ENCODE assay signal across 6 worm cellular contexts in the genomic region with DNA sequence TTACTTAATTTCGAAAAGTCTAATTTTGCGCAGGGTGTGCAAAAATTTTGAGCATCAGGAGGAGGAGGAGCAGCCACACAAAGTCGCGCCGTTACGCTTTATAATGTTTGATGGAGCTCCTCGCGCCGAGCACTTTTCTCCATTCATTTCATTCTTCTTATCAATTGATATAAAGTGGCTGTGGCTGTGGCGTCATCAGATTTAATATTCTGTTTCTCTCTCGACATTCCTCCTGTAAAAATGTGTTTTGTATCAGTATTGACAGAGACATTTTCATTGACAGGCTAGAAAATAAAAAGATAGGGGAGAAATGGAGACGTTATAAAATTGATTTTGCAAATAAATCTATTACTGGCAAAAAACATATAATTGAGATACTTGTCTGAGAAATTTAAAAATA.
TF ChIP-seq lines count a peak whose summit lies in the region.

No protein-coding gene starts in this region.

TF ChIP-seq in whole organism, L1 larva, 84 proteins besides CTCF, POLR2A, EP300 and RAD21 (continues in another document):
- TF ChIP-seq nhr-77 (tag; optimal IDR thresholded peaks at IDR 0.05; lab: Kevin White, UChicago), result peak; percentile 42
- no peak for TF ChIP-seq alr-1 (tag; optimal IDR thresholded peaks at IDR 0.05; lab: Kevin White, UChicago; ENCODE audit: borderline replicate concordance)
- TF ChIP-seq ama-1 (optimal IDR thresholded peaks at IDR 0.05; lab: Kevin White, UChicago), result no peak
- no peak for TF ChIP-seq efl-3 (GFP tag; optimal IDR thresholded peaks at IDR 0.05; lab: Kevin White, UChicago)
- peak in 1 of 2 experiments; percentile 19 for TF ChIP-seq lin-35 (GFP tag; optimal IDR thresholded peaks at IDR 0.05; lab: Kevin White, UChicago)
- TF ChIP-seq elt-2 (tag; optimal IDR thresholded peaks at IDR 0.05; lab: Kevin White, UChicago), result peak; percentile 53
- no peak for TF ChIP-seq unc-62 (GFP tag; optimal IDR thresholded peaks at IDR 0.05; lab: Kevin White, UChicago)
- no peak for TF ChIP-seq ceh-82 (tag; optimal IDR thresholded peaks at IDR 0.05; lab: Kevin White, UChicago)
- TF ChIP-seq unc-86 (tag; optimal IDR thresholded peaks at IDR 0.05; lab: Kevin White, UChicago), result no peak
- TF ChIP-seq nhr-71 (tag; optimal IDR thresholded peaks at IDR 0.05; lab: Kevin White, UChicago), result peak; percentile 15
- peak; percentile 2 for TF ChIP-seq lin-14 (GFP tag; optimal IDR thresholded peaks at IDR 0.05; lab: Kevin White, UChicago)
- no peak for TF ChIP-seq nhr-19 (GFP tag; conservative IDR thresholded peaks at IDR 0.05; lab: Robert Waterston, UW)
- TF ChIP-seq efl-1 (optimal IDR thresholded peaks at IDR 0.05; lab: Kevin White, UChicago), result no peak
- TF ChIP-seq efl-1 (GFP tag; optimal IDR thresholded peaks at IDR 0.05 in 1 of 2; lab: Kevin White, UChicago), result peak in 1 of 2 experiments; percentile 27

TF ChIP-seq in whole organism, L2 larva, 48 proteins besides CTCF, POLR2A, EP300 and RAD21 (continues in another document):
- TF ChIP-seq unc-62 (GFP tag; optimal IDR thresholded peaks at IDR 0.05; lab: Kevin White, UChicago) (no peak), mbf-1 (tag; optimal IDR thresholded peaks at IDR 0.05; lab: Kevin White, UChicago) (no peak), crh-2 (tag; optimal IDR thresholded peaks at IDR 0.05; lab: Kevin White, UChicago) (peak; percentile 55), unc-55 (GFP tag; optimal IDR thresholded peaks at IDR 0.05; lab: Kevin White, UChicago) (no peak), dmd-4 (tag; optimal IDR thresholded peaks at IDR 0.05; lab: Kevin White, UChicago) (no peak), skn-1 (tag; optimal IDR thresholded peaks at IDR 0.05; lab: Kevin White, UChicago) (no peak), nhr-6 (tag; optimal IDR thresholded peaks at IDR 0.05; lab: Kevin White, UChicago) (no peak), ama-1 (optimal IDR thresholded peaks at IDR 0.05; lab: Kevin White, UChicago) (no peak), Y55F3AM.14 (GFP tag; optimal IDR thresholded peaks at IDR 0.05; lab: Kevin White, UChicago) (no peak), nhr-237 (tag; optimal IDR thresholded peaks at IDR 0.05; lab: Kevin White, UChicago) (no peak), lin-11 (tag; optimal IDR thresholded peaks at IDR 0.05; lab: Kevin White, UChicago) (no peak), nhr-11 (tag; optimal IDR thresholded peaks at IDR 0.05; lab: Kevin White, UChicago) (no peak), snpc-4 (tag; optimal IDR thresholded peaks at IDR 0.05; lab: Kevin White, UChicago) (no peak), nhr-129 (tag; optimal IDR thresholded peaks at IDR 0.05; lab: Kevin White, UChicago) (no peak), ztf-11 (tag; optimal IDR thresholded peaks at IDR 0.05; lab: Kevin White, UChicago) (no peak), sma-3 (GFP tag; optimal IDR thresholded peaks at IDR 0.05; lab: Kevin White, UChicago) (no peak)

TF ChIP-seq in whole organism, L3 larva, 47 proteins besides CTCF, POLR2A, EP300 and RAD21:
- peak; percentile 1 for TF ChIP-seq nfya-1 (tag; optimal IDR thresholded peaks at IDR 0.05; lab: Kevin White, UChicago; ENCODE audit: insufficient read depth)
- no peak for TF ChIP-seq tbx-2 (tag; optimal IDR thresholded peaks at IDR 0.05; lab: Kevin White, UChicago)
- TF ChIP-seq eor-1 (tag; optimal IDR thresholded peaks at IDR 0.05; lab: Kevin White, UChicago), result no peak
- peak; percentile 80 for TF ChIP-seq elt-2 (tag; optimal IDR thresholded peaks at IDR 0.05; lab: Kevin White, UChicago)
- TF ChIP-seq fkh-2 (tag; optimal IDR thresholded peaks at IDR 0.05; lab: Kevin White, UChicago), result no peak
- no peak for TF ChIP-seq egl-27 (tag; optimal IDR thresholded peaks at IDR 0.05; lab: Kevin White, UChicago)
- TF ChIP-seq pqm-1 (tag; optimal IDR thresholded peaks at IDR 0.05; lab: Kevin White, UChicago), result peak; percentile 53
- peak; percentile 25 for TF ChIP-seq pha-4 (tag; optimal IDR thresholded peaks at IDR 0.05; lab: Kevin White, UChicago)
- no peak for TF ChIP-seq lsy-12 (tag; optimal IDR thresholded peaks at IDR 0.05; lab: Kevin White, UChicago)

TF ChIP-seq in whole organism, L4 larva, 104 proteins besides CTCF, POLR2A, EP300 and RAD21 (continues in another document):
- TF ChIP-seq daf-8 (GFP tag; IDR thresholded peaks at IDR 0.05; lab: Robert Waterston, UW) (no peak), dmd-6 (GFP tag; IDR thresholded peaks at IDR 0.05; lab: Robert Waterston, UW) (peak; percentile 85), nhr-25 (tag; optimal IDR thresholded peaks at IDR 0.05; lab: Kevin White, UChicago; ENCODE audit: borderline replicate concordance, insufficient read depth) (no peak), mep-1 (tag; optimal IDR thresholded peaks at IDR 0.05; lab: Kevin White, UChicago) (peak; percentile 22), daf-16 (GFP tag; optimal IDR thresholded peaks at IDR 0.05; lab: Kevin White, UChicago) (no peak), daf-16 (tag; optimal IDR thresholded peaks at IDR 0.05; lab: Kevin White, UChicago) (peak; percentile 77), lsy-2 (tag; optimal IDR thresholded peaks at IDR 0.05; lab: Kevin White, UChicago) (peak in 1 of 2 experiments; percentile 16), dve-1 (tag; optimal IDR thresholded peaks at IDR 0.05; lab: Kevin White, UChicago; ENCODE audit: insufficient read depth) (peak; percentile 81), F44E2.7 (GFP tag; IDR thresholded peaks at IDR 0.05; lab: Robert Waterston, UW) (no peak), ztf-11 (tag; optimal IDR thresholded peaks at IDR 0.05; lab: Kevin White, UChicago) (no peak), nhr-77 (tag; optimal IDR thresholded peaks at IDR 0.05; lab: Kevin White, UChicago) (peak; percentile 34), mdl-1 (tag; optimal IDR thresholded peaks at IDR 0.05; lab: Kevin White, UChicago) (peak in 1 of 2 experiments; percentile 26), nhr-48 (tag; optimal IDR thresholded peaks at IDR 0.05; lab: Kevin White, UChicago) (peak; percentile 15), aha-1 (tag; lab: Kevin White, UChicago) (peak; percentile 51), nhr-6 (tag; optimal IDR thresholded peaks at IDR 0.05; lab: Kevin White, UChicago) (peak; percentile 5), php-3 (GFP tag; IDR thresholded peaks at IDR 0.05; lab: Robert Waterston, UW) (peak; percentile 53; the same call in 1 of the 2 replicates), ceh-82 (tag; optimal IDR thresholded peaks at IDR 0.05; lab: Kevin White, UChicago) (no peak)

TF ChIP-seq in whole organism, midembryonic, 9 proteins besides CTCF, POLR2A, EP300 and RAD21:
- TF ChIP-seq ztf-23 (GFP tag; IDR thresholded peaks at IDR 0.05; lab: Robert Waterston, UW), result 0 out of 2 replicates have a peak, but pooled peaks have one; percentile 29
- no peak for TF ChIP-seq ztf-29 (GFP tag; IDR thresholded peaks at IDR 0.05; lab: Robert Waterston, UW)
- no peak for TF ChIP-seq med-1 (GFP tag; optimal IDR thresholded peaks at IDR 0.05; lab: Kevin White, UChicago; ENCODE audit: insufficient read depth)

TF ChIP-seq in whole organism, young adult, 124 proteins besides CTCF, POLR2A, EP300 and RAD21 (continues in another document):
- TF ChIP-seq repo-1 (tag; optimal IDR thresholded peaks at IDR 0.05; lab: Kevin White, UChicago), result no peak
- TF ChIP-seq bed-2 (GFP tag; IDR thresholded peaks at IDR 0.05; lab: Robert Waterston, UW), result no peak
- TF ChIP-seq die-1 (tag; optimal IDR thresholded peaks at IDR 0.05; lab: Kevin White, UChicago), result no peak
- TF ChIP-seq sea-2 (GFP tag; IDR thresholded peaks at IDR 0.05; lab: Robert Waterston, UW), result no peak
- no peak for TF ChIP-seq ztf-25 (GFP tag; IDR thresholded peaks at IDR 0.05; lab: Robert Waterston, UW)
- TF ChIP-seq snpc-3.4 (tag; optimal IDR thresholded peaks at IDR 0.05; lab: Kevin White, UChicago), result no peak
- TF ChIP-seq K12H6.12 (tag; optimal IDR thresholded peaks at IDR 0.05; lab: Kevin White, UChicago), result no peak
- no peak for TF ChIP-seq hrde-1 (tag; optimal IDR thresholded peaks at IDR 0.05; lab: Kevin White, UChicago; ENCODE audit: borderline replicate concordance)
- TF ChIP-seq lin-40 (tag; optimal IDR thresholded peaks at IDR 0.05; lab: Kevin White, UChicago), result peak; percentile 2
- TF ChIP-seq unc-62 (GFP tag; optimal IDR thresholded peaks at IDR 0.05; lab: Kevin White, UChicago), result no peak
- TF ChIP-seq nfya-2 (GFP tag; IDR thresholded peaks at IDR 0.05; lab: Robert Waterston, UW), result no peak
- peak; percentile 47; the same call in 1 of the 2 replicates for TF ChIP-seq B0336.3 (GFP tag; IDR thresholded peaks at IDR 0.05; lab: Robert Waterston, UW)
- TF ChIP-seq snpc-1.1 (tag; optimal IDR thresholded peaks at IDR 0.05; lab: Kevin White, UChicago; ENCODE audit: insufficient read depth), result no peak
- TF ChIP-seq cebp-2 (GFP tag; IDR thresholded peaks at IDR 0.05; lab: Robert Waterston, UW), result no peak
- TF ChIP-seq tbp1 (GFP tag; optimal IDR thresholded peaks at IDR 0.05; lab: Kevin White, UChicago), result no peak
- TF ChIP-seq nhr-179 (tag; optimal IDR thresholded peaks at IDR 0.05; lab: Kevin White, UChicago), result no peak
- TF ChIP-seq ztf-3 (GFP tag; optimal IDR thresholded peaks at IDR 0.05; lab: Kevin White, UChicago), result no peak
- no peak for TF ChIP-seq ekl-4 (GFP tag; IDR thresholded peaks at IDR 0.05; lab: Robert Waterston, UW)
- no peak for TF ChIP-seq unc-130 (GFP tag; optimal IDR thresholded peaks at IDR 0.05; lab: Kevin White, UChicago)
- no peak for TF ChIP-seq zfh-2 (GFP tag; conservative IDR thresholded peaks at IDR 0.05; lab: Robert Waterston, UW)
- no peak for TF ChIP-seq ccch-3 (GFP tag; optimal IDR thresholded peaks at IDR 0.05; lab: Kevin White, UChicago)
- no peak for TF ChIP-seq let-526 (GFP tag; IDR thresholded peaks at IDR 0.05; lab: Robert Waterston, UW)
- no peak for TF ChIP-seq nhr-120 (GFP tag; IDR thresholded peaks at IDR 0.05; lab: Robert Waterston, UW)
- TF ChIP-seq ceh-91 (GFP tag; IDR thresholded peaks at IDR 0.05; lab: Robert Waterston, UW), result no peak
- TF ChIP-seq F57C9.4 (tag; optimal IDR thresholded peaks at IDR 0.05; lab: Kevin White, UChicago), result no peak
- TF ChIP-seq F49E8.2 (tag; optimal IDR thresholded peaks at IDR 0.05; lab: Kevin White, UChicago; ENCODE audit: insufficient read depth), result no peak
- no peak for TF ChIP-seq F23B12.7 (tag; optimal IDR thresholded peaks at IDR 0.05; lab: Kevin White, UChicago; ENCODE audit: insufficient read depth)
- TF ChIP-seq efl-1 (GFP tag; optimal IDR thresholded peaks at IDR 0.05; lab: Kevin White, UChicago), result no peak
- TF ChIP-seq T26A5.8 (tag; optimal IDR thresholded peaks at IDR 0.05; lab: Kevin White, UChicago), result no peak
- TF ChIP-seq atf-7 (tag; optimal IDR thresholded peaks at IDR 0.05; lab: Kevin White, UChicago), result peak; percentile 51
- TF ChIP-seq sdz-38 (tag; optimal IDR thresholded peaks at IDR 0.05; lab: Kevin White, UChicago), result no peak
- peak in 1 of 2 experiments; percentile 12 for TF ChIP-seq let-607 (tag; optimal IDR thresholded peaks at IDR 0.05; lab: Kevin White, UChicago)
- peak; percentile 88 for TF ChIP-seq nhr-80 (tag; optimal IDR thresholded peaks at IDR 0.05; lab: Kevin White, UChicago)
- TF ChIP-seq C06A6.2 (GFP tag; conservative IDR thresholded peaks at IDR 0.05; lab: Robert Waterston, UW), result no peak
- TF ChIP-seq attf-3 (GFP tag; conservative IDR thresholded peaks at IDR 0.05; lab: Robert Waterston, UW), result no peak
- no peak for TF ChIP-seq Y95B8A.8 (GFP tag; IDR thresholded peaks at IDR 0.05; lab: Robert Waterston, UW)
